Fruit fly (Drosophila melanogaster) whole organism, embryonic: ENCODE measurements around the gene drm.
A peak's percentile ranks its signal among the peaks of the same experiment; 100 is the strongest.

ENCODE experiments used
- B-H1 ChIP-seq: fragments of 200-800 bp; sonication (Bioruptor generic); IDR thresholded peaks from 3 replicates; pipeline ENCODE4 v1.3.6; 2022; ENCODE audit warnings: missing biosample characterization, missing genetic modification characterization
- B-H2 ChIP-seq: fragments of 200-800 bp; sonication (Bioruptor generic); optimal IDR thresholded peaks from 2 replicates; lab custom pipeline; 2018; ENCODE audit warnings: missing biosample characterization, mild to moderate bottlenecking, missing genetic modification characterization
- CG10209 ChIP-seq: fragments of 200-800 bp; sonication (Bioruptor generic); optimal IDR thresholded peaks from 3 replicates; lab custom pipeline; 2017; ENCODE audit warnings: missing biosample characterization, mild to moderate bottlenecking, missing genetic modification characterization, missing genetic modification reagents
- CG11560 ChIP-seq: fragments of 200-800 bp; sonication (Bioruptor generic); IDR thresholded peaks from 3 replicates; pipeline ENCODE4 v1.3.6; 2022; ENCODE audit warnings: missing biosample characterization, missing genetic modification characterization
- CG12104 ChIP-seq: fragments of 200-800 bp; sonication (Bioruptor generic); optimal IDR thresholded peaks from 3 replicates; lab custom pipeline; 2016; ENCODE audit warnings: missing biosample characterization, missing genetic modification characterization
- CG13775 ChIP-seq: fragments of 200-800 bp; sonication (Bioruptor generic); optimal IDR thresholded peaks from 3 replicates; lab custom pipeline; 2017; ENCODE audit warnings: missing biosample characterization, mild to moderate bottlenecking, missing genetic modification characterization
- CG14441 ChIP-seq: fragments of 200-800 bp; sonication (Bioruptor generic); IDR thresholded peaks from 2 replicates; pipeline ENCODE4 v1.3.6; 2022; ENCODE audit warnings: missing biosample characterization, missing genetic modification characterization
- CG31365 ChIP-seq: fragments of 200-800 bp; sonication (Bioruptor generic); optimal IDR thresholded peaks from 2 replicates; lab custom pipeline; 2018; ENCODE audit warnings: missing biosample characterization, mild to moderate bottlenecking, missing genetic modification characterization
- CG34422 ChIP-seq: fragments of 200-800 bp; sonication (Bioruptor generic); IDR thresholded peaks from 3 replicates; pipeline ENCODE4 v1.3.6; 2022; ENCODE audit warnings: missing biosample characterization, missing genetic modification characterization
- CG3838 ChIP-seq: fragments of 200-800 bp; sonication (Bioruptor generic); optimal IDR thresholded peaks from 3 replicates; lab custom pipeline; 2016; ENCODE audit warnings: missing biosample characterization, missing genetic modification characterization
- CG42726 ChIP-seq: fragments of 200-800 bp; sonication (Bioruptor generic); IDR thresholded peaks from 2 replicates; pipeline ENCODE4 v1.3.6; 2022; ENCODE audit warnings: missing biosample characterization, missing genetic modification characterization; ENCODE audit not compliant: partially characterized antibody
- CG9876 ChIP-seq: fragments of 200-800 bp; sonication (Bioruptor generic); optimal IDR thresholded peaks from 2 replicates; lab custom pipeline; 2016; ENCODE audit warnings: missing biosample characterization, missing genetic modification characterization
- Dek ChIP-seq: fragments of 200-800 bp; sonication (Bioruptor generic); optimal IDR thresholded peaks from 3 replicates; lab custom pipeline; 2019; ENCODE audit warnings: missing biosample characterization, mild to moderate bottlenecking, missing genetic modification characterization, moderate library complexity
- Dll ChIP-seq: fragments of 200-800 bp; sonication (Bioruptor generic); IDR thresholded peaks from 4 replicates; pipeline ENCODE4 v1.3.6; 2022; ENCODE audit warnings: missing biosample characterization, missing genetic modification characterization; ENCODE audit not compliant: partially characterized antibody
- ERR ChIP-seq: fragments of 200-800 bp; sonication (Bioruptor generic); optimal IDR thresholded peaks from 2 replicates; lab custom pipeline; 2016; ENCODE audit warnings: missing biosample characterization, missing genetic modification characterization
- Elba2 ChIP-seq: fragments of 200-800 bp; sonication (Bioruptor generic); optimal IDR thresholded peaks from 3 replicates; lab custom pipeline; 2016; ENCODE audit warnings: missing biosample characterization, missing genetic modification characterization
- Fer3 ChIP-seq: fragments of 200-800 bp; sonication (Bioruptor generic); optimal IDR thresholded peaks from 2 replicates; lab custom pipeline; 2018; ENCODE audit warnings: missing biosample characterization, mild to moderate bottlenecking, missing genetic modification characterization, moderate library complexity
- HmgD ChIP-seq: fragments of 200-800 bp; sonication (Bioruptor generic); optimal IDR thresholded peaks from 3 replicates; lab custom pipeline; 2016; ENCODE audit warnings: missing biosample characterization, missing genetic modification characterization
- Mes4 ChIP-seq: fragments of 200-800 bp; sonication (Bioruptor generic); optimal IDR thresholded peaks from 2 replicates; lab custom pipeline; 2016; ENCODE audit warnings: missing biosample characterization, missing genetic modification characterization
- NC2α ChIP-seq: fragments of 200-800 bp; sonication (Bioruptor generic); optimal IDR thresholded peaks from 2 replicates; lab custom pipeline; 2016; ENCODE audit warnings: missing biosample characterization, missing genetic modification characterization
- NK7.1 ChIP-seq: fragments of 200-800 bp; sonication (Bioruptor generic); optimal IDR thresholded peaks from 3 replicates; lab custom pipeline; 2016; ENCODE audit warnings: missing biosample characterization, missing genetic modification characterization
- Opbp ChIP-seq: fragments of 200-800 bp; sonication (Bioruptor generic); IDR thresholded peaks from 3 replicates; pipeline ENCODE4 v1.3.6; 2022; ENCODE audit warnings: missing biosample characterization, missing genetic modification characterization; ENCODE audit not compliant: partially characterized antibody
- Ptx1 ChIP-seq: fragments of 200-800 bp; sonication (Bioruptor generic); IDR thresholded peaks from 2 replicates; pipeline ENCODE4 v1.3.6; 2022; ENCODE audit warnings: missing biosample characterization, missing genetic modification characterization
- Spps ChIP-seq: fragments of 200-800 bp; sonication (Bioruptor generic); optimal IDR thresholded peaks from 2 replicates; lab custom pipeline; 2018; ENCODE audit warnings: missing biosample characterization, mild to moderate bottlenecking, missing genetic modification characterization
- Sry-β ChIP-seq: fragments of 200-800 bp; sonication (Bioruptor generic); optimal IDR thresholded peaks from 2 replicates; lab custom pipeline; 2018; ENCODE audit warnings: missing biosample characterization, mild to moderate bottlenecking, missing genetic modification characterization, moderate library complexity
- Xbp1 ChIP-seq: fragments of 200-800 bp; sonication (Bioruptor generic); optimal IDR thresholded peaks from 3 replicates; lab custom pipeline; 2016; ENCODE audit warnings: missing biosample characterization, mild to moderate bottlenecking, missing genetic modification characterization
- al ChIP-seq: fragments of 200-800 bp; sonication (Bioruptor generic); IDR thresholded peaks from 2 replicates; pipeline ENCODE4 v1.3.6; 2022; ENCODE audit warnings: missing biosample characterization, missing genetic modification characterization
- cad ChIP-seq: fragments of >200 bp; optimal IDR thresholded peaks from 2 replicates; lab custom pipeline; 2017; ENCODE audit warnings: missing biosample characterization, missing genetic modification characterization
- chinmo ChIP-seq: fragments of 200-800 bp; sonication (Bioruptor generic); IDR thresholded peaks from 4 replicates; pipeline ENCODE4 v1.3.6; 2022; ENCODE audit warnings: missing biosample characterization, missing genetic modification characterization; ENCODE audit not compliant: partially characterized antibody
- crp ChIP-seq, 2 experiments: fragments of 200-800 bp; sonication (Bioruptor generic); optimal IDR thresholded peaks; 2 replicates in 1 of 2; 3 replicates in 1 of 2; lab custom pipeline; 2017; ENCODE audit warnings: missing biosample characterization in 2 of 2, missing genetic modification characterization in 2 of 2, mild to moderate bottlenecking in 1 of 2, moderate library complexity in 1 of 2
- dan ChIP-seq: fragments of 200-800 bp; sonication (Bioruptor generic); IDR thresholded peaks from 2 replicates; pipeline ENCODE4 v1.3.6; 2022; ENCODE audit warnings: missing biosample characterization, missing genetic modification characterization
- eyg ChIP-seq: fragments of 200-800 bp; sonication (Bioruptor generic); optimal IDR thresholded peaks from 3 replicates; lab custom pipeline; 2016; ENCODE audit warnings: missing biosample characterization, missing genetic modification characterization
- fd64A ChIP-seq: fragments of 200-800 bp; sonication (Bioruptor generic); optimal IDR thresholded peaks from 3 replicates; lab custom pipeline; 2018; ENCODE audit warnings: missing biosample characterization, mild to moderate bottlenecking, missing genetic modification characterization
- fu2 ChIP-seq: fragments of 200-800 bp; sonication (Bioruptor generic); optimal IDR thresholded peaks from 2 replicates; lab custom pipeline; 2016; ENCODE audit warnings: missing biosample characterization, missing genetic modification characterization
- gcm2 ChIP-seq: fragments of 200-800 bp; sonication (Bioruptor generic); optimal IDR thresholded peaks from 2 replicates; lab custom pipeline; 2016; ENCODE audit warnings: missing biosample characterization, missing genetic modification characterization
- gsb-n ChIP-seq: fragments of 200-800 bp; sonication (Bioruptor generic); optimal IDR thresholded peaks from 3 replicates; lab custom pipeline; 2018; ENCODE audit warnings: missing biosample characterization, mild to moderate bottlenecking, missing genetic modification characterization
- ind ChIP-seq: fragments of 200-800 bp; sonication (Bioruptor generic); optimal IDR thresholded peaks from 3 replicates; lab custom pipeline; 2016; ENCODE audit warnings: missing biosample characterization, missing genetic modification characterization
- lmd ChIP-seq: fragments of 200-800 bp; sonication (Bioruptor generic); IDR thresholded peaks from 2 replicates; pipeline ENCODE4 v1.3.6; 2022; ENCODE audit warnings: missing biosample characterization, missing genetic modification characterization
- nmo ChIP-seq: fragments of 200-800 bp; sonication (Bioruptor generic); optimal IDR thresholded peaks from 2 replicates; lab custom pipeline; 2018; ENCODE audit warnings: missing biosample characterization, mild to moderate bottlenecking, missing genetic modification characterization, moderate library complexity
- odd ChIP-seq: fragments of 200-800 bp; sonication (Bioruptor generic); optimal IDR thresholded peaks from 2 replicates; lab custom pipeline; 2017; ENCODE audit warnings: missing biosample characterization, mild to moderate bottlenecking, missing genetic modification characterization
- onecut ChIP-seq: fragments of 200-800 bp; sonication (Bioruptor generic); IDR thresholded peaks from 2 replicates; pipeline ENCODE4 v1.3.6; 2022; ENCODE audit warnings: missing biosample characterization, missing genetic modification characterization
- otp ChIP-seq: fragments of 200-800 bp; sonication (Bioruptor generic); IDR thresholded peaks from 3 replicates; pipeline ENCODE4, ENCODE4 v1.3.6; 2022; ENCODE audit warnings: missing biosample characterization, missing genetic modification characterization
- pb ChIP-seq: fragments of 200-800 bp; sonication (Bioruptor generic); optimal IDR thresholded peaks from 3 replicates; lab custom pipeline; 2016; ENCODE audit warnings: missing biosample characterization, missing genetic modification characterization
- sens-2 ChIP-seq: fragments of 200-800 bp; sonication (Bioruptor generic); IDR thresholded peaks from 2 replicates; pipeline ENCODE4 v1.3.6; 2022; ENCODE audit warnings: missing biosample characterization, missing genetic modification characterization
- shn ChIP-seq: fragments of 200-800 bp; sonication (Bioruptor generic); optimal IDR thresholded peaks from 3 replicates; lab custom pipeline; 2016; ENCODE audit warnings: missing biosample characterization, missing genetic modification characterization
- ssp ChIP-seq: fragments of 200-800 bp; sonication (Bioruptor generic); IDR thresholded peaks from 2 replicates; pipeline ENCODE4 v1.3.6; 2022; ENCODE audit warnings: missing biosample characterization, missing genetic modification characterization
- stwl ChIP-seq: fragments of 200-800 bp; sonication (Bioruptor generic); optimal IDR thresholded peaks from 3 replicates; lab custom pipeline; 2018; ENCODE audit warnings: missing biosample characterization, mild to moderate bottlenecking, missing genetic modification characterization, moderate library complexity
- vfl ChIP-seq: fragments of 200-800 bp; sonication (Bioruptor generic); optimal IDR thresholded peaks from 2 replicates; lab custom pipeline; 2016; ENCODE audit warnings: missing biosample characterization, missing genetic modification characterization
- zf30C ChIP-seq: fragments of 200-800 bp; sonication (Bioruptor generic); optimal IDR thresholded peaks from 3 replicates; lab custom pipeline; 2018; ENCODE audit warnings: missing biosample characterization, mild to moderate bottlenecking, missing genetic modification characterization

Gene drm

DNA sequence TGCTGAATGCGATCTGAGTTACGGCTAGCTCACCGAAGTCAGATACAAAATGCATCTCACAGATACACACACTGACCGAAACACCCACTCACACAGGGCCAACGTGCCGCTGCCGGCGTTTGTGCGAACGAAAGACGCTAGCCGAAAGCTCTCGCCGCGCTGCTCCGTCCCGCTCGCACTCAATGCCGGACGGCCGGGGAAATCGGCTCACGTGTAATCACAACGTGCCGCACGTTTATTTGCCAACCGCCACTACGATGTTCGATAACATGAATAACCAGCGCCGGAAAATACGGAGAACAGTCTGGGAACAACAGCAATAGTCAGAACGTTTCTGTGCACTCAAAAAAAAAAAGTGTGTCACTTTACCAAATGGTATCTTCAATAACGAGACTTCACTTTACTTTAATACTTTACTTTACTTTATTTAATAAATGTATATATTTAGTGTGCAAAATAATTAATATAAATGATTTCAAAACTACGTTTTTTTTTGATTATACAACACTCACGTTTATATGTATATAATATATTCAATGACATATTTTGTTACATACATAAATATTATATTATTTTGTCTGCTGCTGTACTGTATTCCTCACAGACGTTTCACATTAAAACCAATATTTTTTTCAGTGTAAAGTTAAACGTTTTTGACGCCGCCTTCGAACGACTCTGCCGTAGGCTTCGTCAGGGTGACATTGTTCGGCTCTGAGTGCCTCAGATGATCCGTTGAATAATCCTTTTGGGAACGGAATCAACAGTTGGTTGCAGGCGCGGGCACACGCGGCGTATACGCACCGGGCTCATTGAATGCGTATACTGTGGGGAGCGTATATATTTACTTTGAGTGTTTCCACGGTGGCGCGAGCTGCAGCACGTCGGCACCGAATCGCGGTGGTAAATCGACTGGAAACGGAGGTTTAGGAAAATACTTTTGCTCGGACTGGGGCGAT, 31.6 kb upstream of the drm start, which contains the start of gene tim (continued):
- TF ChIP-seq Opbp (GFP tag; lab: Robert Waterston, UW) (0 out of 3 replicates have a peak, but pooled peaks have one; percentile 14), Xbp1 (peak; percentile 22), vfl (GFP tag; lab: Kevin White, UChicago) (no peak), sens-2 (GFP tag; lab: Robert Waterston, UW) (no peak), CG31365 (tag; lab: Kevin White, UChicago) (no peak), dan (GFP tag; lab: Robert Waterston, UW) (no peak), CG9876 (GFP tag; lab: Kevin White, UChicago) (no peak), zf30C (GFP tag; lab: Kevin White, UChicago) (no peak), CG3838 (GFP tag; lab: Kevin White, UChicago) (no peak), fd64A (GFP tag; lab: Kevin White, UChicago) (no peak), Elba2 (no peak), shn (GFP tag; lab: Kevin White, UChicago) (no peak), crp (GFP tag; optimal IDR thresholded peaks at IDR 0.05; lab: Kevin White, UChicago) (no peak), lmd (GFP tag; lab: Robert Waterston, UW) (peak; percentile 43; the same call in 1 of the 2 replicates), ssp (no peak), ind (GFP tag; lab: Kevin White, UChicago) (peak; percentile 28), CG14441 (no peak), Dll (GFP tag; lab: Robert Waterston, UW) (no peak), Spps (tag; lab: Kevin White, UChicago) (no peak), otp (no peak), CG12104 (GFP tag; lab: Kevin White, UChicago) (peak; percentile 31), nmo (peak; percentile 59), cad (GFP tag; lab: Kevin White, UChicago) (no peak), CG11560 (tag; lab: Robert Waterston, UW) (no peak), CG13775 (peak; percentile 13), NC2α (GFP tag; lab: Kevin White, UChicago) (no peak), ERR (GFP tag; lab: Kevin White, UChicago) (no peak), gcm2 (GFP tag; lab: Kevin White, UChicago) (no peak), B-H1 (GFP tag; lab: Robert Waterston, UW) (no peak), CG42726 (GFP tag; lab: Robert Waterston, UW) (0 out of 2 replicates have a peak, but pooled peaks have one; percentile 24), al (GFP tag; lab: Robert Waterston, UW) (no peak), chinmo (GFP tag; lab: Robert Waterston, UW) (peak; percentile 67; the same call in 1 of the 4 replicates), fu2 (GFP tag; lab: Kevin White, UChicago) (no peak), B-H2 (GFP tag; lab: Kevin White, UChicago) (no peak), NK7.1 (GFP tag; lab: Kevin White, UChicago) (no peak), eyg (no peak), stwl (no peak), Fer3 (tag; lab: Kevin White, UChicago) (no peak), Mes4 (GFP tag; lab: Kevin White, UChicago) (no peak), gsb-n (tag; lab: Kevin White, UChicago) (peak; percentile 15), CG34422 (peak; percentile 53; the same call in 1 of the 3 replicates), CG10209 (GFP tag; lab: Kevin White, UChicago) (peak; percentile 31), onecut (no peak), Sry-β (GFP tag; lab: Kevin White, UChicago) (no peak), odd (GFP tag; lab: Kevin White, UChicago) (peak; percentile 36), Ptx1 (GFP tag; lab: Robert Waterston, UW) (peak; percentile 62; the same call in 1 of the 2 replicates), pb (GFP tag; lab: Kevin White, UChicago) (no peak), HmgD (no peak), Dek (tag; lab: Kevin White, UChicago) (no peak)
